Worm (Caenorhabditis elegans) whole organism, L2 larva: ENCODE data around the gene C07E3.8.
A peak's percentile ranks its signal among the peaks of the same experiment; 100 is the strongest.

Experiments used
- C34F6.9 ChIP-seq: fragments of 150-350 bp; optimal IDR thresholded peaks from 2 replicates; lab custom pipeline; 2014; ENCODE audit warnings: missing biosample characterization, missing genetic modification characterization
- F13H6.1 ChIP-seq: sonication (generic microtip); optimal IDR thresholded peaks from 2 replicates; lab custom pipeline; 2016; ENCODE audit warnings: missing genetic modification characterization, missing compliant biosample characterization
- R02D3.7 ChIP-seq: fragments of 150-350 bp; optimal IDR thresholded peaks from 2 replicates; lab custom pipeline; 2014; ENCODE audit warnings: missing biosample characterization, missing genetic modification characterization
- Y55F3AM.14 ChIP-seq: fragments of 200-800 bp; sonication (Bioruptor generic); optimal IDR thresholded peaks from 2 replicates; lab custom pipeline; 2018; ENCODE audit warnings: mild to moderate bottlenecking, missing genetic modification characterization, missing compliant biosample characterization
- ZK546.5 ChIP-seq: sonication (generic microtip); optimal IDR thresholded peaks from 2 replicates; lab custom pipeline; 2017; ENCODE audit warnings: missing biosample characterization, missing genetic modification characterization
- alr-1 ChIP-seq: fragments of 150-350 bp; optimal IDR thresholded peaks from 2 replicates; lab custom pipeline; 2014; ENCODE audit warnings: missing biosample characterization, missing genetic modification characterization
- aly-2 ChIP-seq: fragments of 150-350 bp; optimal IDR thresholded peaks from 2 replicates; lab custom pipeline; 2014; ENCODE audit warnings: missing biosample characterization, missing genetic modification characterization
- ama-1 ChIP-seq: fragments of 150-350 bp; optimal IDR thresholded peaks from 2 replicates; lab custom pipeline; 2018; ENCODE audit warnings: inconsistent platforms
- blmp-1 ChIP-seq: sonication (generic microtip); optimal IDR thresholded peaks from 2 replicates; lab custom pipeline; 2017; ENCODE audit warnings: missing genetic modification characterization, mild to moderate bottlenecking, missing compliant biosample characterization, antibody characterized with exemption, moderate library complexity; ENCODE audit not compliant: insufficient read depth
- ceh-16 ChIP-seq: fragments of 150-350 bp; optimal IDR thresholded peaks from 2 replicates; lab custom pipeline; 2014; ENCODE audit warnings: missing biosample characterization, missing genetic modification characterization
- ceh-82 ChIP-seq: fragments of 150-350 bp; optimal IDR thresholded peaks from 2 replicates; lab custom pipeline; 2014; ENCODE audit warnings: missing biosample characterization, missing genetic modification characterization
- crh-2 ChIP-seq: sonication (generic microtip); optimal IDR thresholded peaks from 2 replicates; lab custom pipeline; 2017; ENCODE audit warnings: missing biosample characterization, missing genetic modification characterization
- dmd-4 ChIP-seq: sonication (generic microtip); optimal IDR thresholded peaks from 2 replicates; lab custom pipeline; 2017; ENCODE audit warnings: missing biosample characterization, missing genetic modification characterization
- egl-27 ChIP-seq: sonication (generic microtip); optimal IDR thresholded peaks from 3 replicates; lab custom pipeline; 2017; ENCODE audit warnings: missing biosample characterization, missing genetic modification reagents, missing genetic modification characterization
- elt-1 ChIP-seq: fragments of 150-350 bp; optimal IDR thresholded peaks from 2 replicates; lab custom pipeline; 2014; ENCODE audit warnings: missing biosample characterization, missing genetic modification characterization
- elt-3 ChIP-seq: sonication (generic microtip); optimal IDR thresholded peaks from 2 replicates; lab custom pipeline; 2017; ENCODE audit warnings: missing biosample characterization, missing genetic modification characterization
- fos-1 ChIP-seq: fragments of 150-350 bp; optimal IDR thresholded peaks from 2 replicates; lab custom pipeline; 2014; ENCODE audit warnings: missing biosample characterization, missing genetic modification characterization
- gmeb-1 ChIP-seq: fragments of 150-350 bp; optimal IDR thresholded peaks from 2 replicates; lab custom pipeline; 2014; ENCODE audit warnings: missing biosample characterization, missing genetic modification characterization
- lin-13 ChIP-seq: fragments of 150-350 bp; optimal IDR thresholded peaks from 2 replicates; lab custom pipeline; 2014; ENCODE audit warnings: missing biosample characterization, missing genetic modification reagents, missing genetic modification characterization
- lin-39 ChIP-seq: fragments of 150-350 bp; optimal IDR thresholded peaks from 2 replicates; lab custom pipeline; 2014; ENCODE audit warnings: missing biosample characterization, missing genetic modification reagents, missing genetic modification characterization
- lsy-2 ChIP-seq, 2 experiments: fragments of 150-350 bp in 1 of 2; sonication (generic microtip) in 1 of 2; optimal IDR thresholded peaks; 2 replicates each; lab custom pipeline; 2014 to 2017; ENCODE audit warnings: missing biosample characterization in 2 of 2, missing genetic modification characterization in 2 of 2
- mab-5 ChIP-seq: fragments of 150-350 bp; optimal IDR thresholded peaks from 2 replicates; lab custom pipeline; 2014; ENCODE audit warnings: missing biosample characterization, missing genetic modification characterization
- mbf-1 ChIP-seq: sonication (generic microtip); optimal IDR thresholded peaks from 2 replicates; lab custom pipeline; 2017; ENCODE audit warnings: missing biosample characterization, missing genetic modification characterization
- mdl-1 ChIP-seq, 2 experiments: fragments of 150-350 bp in 1 of 2; sonication (generic microtip) in 1 of 2; optimal IDR thresholded peaks; 2 replicates each; lab custom pipeline; 2017; ENCODE audit warnings: missing biosample characterization in 2 of 2, missing genetic modification characterization in 2 of 2
- nhr-10 ChIP-seq: sonication (generic microtip); optimal IDR thresholded peaks from 2 replicates; lab custom pipeline; 2017; ENCODE audit warnings: missing biosample characterization, missing genetic modification characterization
- nhr-11 ChIP-seq: fragments of 150-350 bp; optimal IDR thresholded peaks from 2 replicates; lab custom pipeline; 2014; ENCODE audit warnings: missing biosample characterization, missing genetic modification characterization
- nhr-12 ChIP-seq: fragments of 150-350 bp; optimal IDR thresholded peaks from 2 replicates; lab custom pipeline; 2014; ENCODE audit warnings: missing biosample characterization, missing genetic modification characterization
- nhr-129 ChIP-seq: fragments of 150-350 bp; optimal IDR thresholded peaks from 2 replicates; lab custom pipeline; 2014; ENCODE audit warnings: missing biosample characterization, missing genetic modification characterization
- nhr-23 ChIP-seq: fragments of 150-350 bp; optimal IDR thresholded peaks from 2 replicates; lab custom pipeline; 2014; ENCODE audit warnings: missing biosample characterization, missing genetic modification reagents, missing genetic modification characterization
- nhr-237 ChIP-seq: fragments of 150-350 bp; optimal IDR thresholded peaks from 2 replicates; lab custom pipeline; 2014; ENCODE audit warnings: missing biosample characterization, missing genetic modification characterization
- nhr-25 ChIP-seq: fragments of 150-350 bp; sonication (generic microtip); optimal IDR thresholded peaks from 3 replicates; lab custom pipeline; 2014; ENCODE audit warnings: missing biosample characterization, missing genetic modification characterization
- nhr-77 ChIP-seq: fragments of 150-350 bp; optimal IDR thresholded peaks from 2 replicates; lab custom pipeline; 2014; ENCODE audit warnings: missing biosample characterization, missing genetic modification characterization
- peb-1 ChIP-seq: fragments of 150-350 bp; optimal IDR thresholded peaks from 2 replicates; lab custom pipeline; 2014; ENCODE audit warnings: missing biosample characterization, missing genetic modification characterization
- sem-4 ChIP-seq: fragments of 150-350 bp; optimal IDR thresholded peaks from 2 replicates; lab custom pipeline; 2014; ENCODE audit warnings: missing biosample characterization, missing genetic modification reagents, missing genetic modification characterization
- skn-1 ChIP-seq: sonication (generic microtip); optimal IDR thresholded peaks from 2 replicates; lab custom pipeline; 2017; ENCODE audit warnings: missing biosample characterization, missing genetic modification characterization
- sma-3 ChIP-seq: sonication (generic microtip); optimal IDR thresholded peaks from 2 replicates; lab custom pipeline; 2016; ENCODE audit warnings: missing genetic modification reagents, missing genetic modification characterization, missing compliant biosample characterization
- sma-9 ChIP-seq, 2 experiments: fragments of 150-350 bp in 1 of 2; sonication (generic microtip) in 1 of 2; optimal IDR thresholded peaks; 2 replicates each; lab custom pipeline; 2014 to 2016; ENCODE audit warnings: missing genetic modification characterization in 2 of 2, mild to moderate bottlenecking in 1 of 2, missing biosample characterization in 1 of 2, missing compliant biosample characterization in 1 of 2, missing genetic modification reagents in 1 of 2, moderate library complexity in 1 of 2
- snpc-4 ChIP-seq: fragments of 150-350 bp; optimal IDR thresholded peaks from 2 replicates; lab custom pipeline; 2014; ENCODE audit warnings: missing biosample characterization, missing genetic modification characterization
- unc-39 ChIP-seq: fragments of 150-350 bp; optimal IDR thresholded peaks from 2 replicates; lab custom pipeline; 2014; ENCODE audit warnings: missing biosample characterization, missing genetic modification characterization
- unc-55 ChIP-seq: fragments of 150-350 bp; sonication (generic microtip); optimal IDR thresholded peaks from 3 replicates; lab custom pipeline; 2014; ENCODE audit warnings: missing biosample characterization, missing genetic modification reagents, missing genetic modification characterization
- unc-62 ChIP-seq: fragments of 150-350 bp; optimal IDR thresholded peaks from 2 replicates; lab custom pipeline; 2014; ENCODE audit warnings: missing biosample characterization, missing genetic modification reagents, missing genetic modification characterization
- zag-1 ChIP-seq: fragments of 150-350 bp; optimal IDR thresholded peaks from 2 replicates; lab custom pipeline; 2014; ENCODE audit warnings: missing biosample characterization, missing genetic modification characterization
- ztf-1 ChIP-seq: fragments of 200-800 bp; sonication (Bioruptor generic); conservative IDR thresholded peaks from 2 replicates; pipeline ENCODE4 v1.3.6; 2022; ENCODE audit warnings: missing genetic modification characterization, missing compliant biosample characterization
- ztf-11 ChIP-seq: sonication (generic microtip); optimal IDR thresholded peaks from 2 replicates; lab custom pipeline; 2017; ENCODE audit warnings: missing biosample characterization, missing genetic modification characterization
- ztf-4 ChIP-seq: fragments of 150-350 bp; optimal IDR thresholded peaks from 2 replicates; lab custom pipeline; 2014; ENCODE audit warnings: missing biosample characterization, missing genetic modification characterization

C07E3.8 gene

ce11 chrII:10382247-10382646 is 30.2 kb downstream of the C07E3.8 start (continued):
- peak; percentile 49 for TF ChIP-seq gmeb-1 (tag; lab: Kevin White, UChicago)
- no peak for TF ChIP-seq lin-39 (tag; lab: Kevin White, UChicago)

ce11 chrII:10384680-10385383 is 32.8 kb downstream of the C07E3.8 start, which contains the start of gene ztf-27:
Gene ztf-27, plus strand, starts transcription at chrII:10385333.
- TF ChIP-seq crh-2 (tag; lab: Kevin White, UChicago) (peak; percentile 85), gmeb-1 (tag; lab: Kevin White, UChicago) (peak; percentile 8), fos-1 (tag; lab: Kevin White, UChicago) (peak; percentile 6), lsy-2 (tag; optimal IDR thresholded peaks at IDR 0.05; lab: Kevin White, UChicago) (no peak), nhr-129 (tag; lab: Kevin White, UChicago) (peak; percentile 50), mab-5 (no peak), ztf-4 (tag; lab: Kevin White, UChicago) (no peak), ceh-16 (tag; lab: Kevin White, UChicago) (no peak), nhr-25 (tag; lab: Kevin White, UChicago) (peak; percentile 48), F13H6.1 (peak; percentile 43), blmp-1 (peak; percentile 37), sma-3 (GFP tag; lab: Kevin White, UChicago) (peak; percentile 45), elt-1 (tag; lab: Kevin White, UChicago) (no peak), unc-62 (no peak), unc-55 (no peak)

ce11 chrII:10388041-10388706 is 36.1 kb downstream of the C07E3.8 start:
- TF ChIP-seq mdl-1 (tag; optimal IDR thresholded peaks at IDR 0.05; lab: Kevin White, UChicago) (no peak), sem-4 (peak; percentile 90), egl-27 (peak; percentile 31), Y55F3AM.14 (GFP tag; lab: Kevin White, UChicago) (no peak), nhr-10 (tag; lab: Kevin White, UChicago) (no peak), nhr-25 (tag; lab: Kevin White, UChicago) (peak; percentile 76), unc-39 (tag; lab: Kevin White, UChicago) (no peak), elt-3 (no peak), nhr-11 (tag; lab: Kevin White, UChicago) (no peak), dmd-4 (tag; lab: Kevin White, UChicago) (no peak), zag-1 (tag; lab: Kevin White, UChicago) (no peak), blmp-1 (no peak), R02D3.7 (tag; lab: Kevin White, UChicago) (peak; percentile 94), ama-1 (lab: Kevin White, UChicago) (peak; percentile 50), mbf-1 (tag; lab: Kevin White, UChicago) (no peak), gmeb-1 (tag; lab: Kevin White, UChicago) (peak; percentile 69), F13H6.1 (peak; percentile 79), nhr-23 (no peak), ZK546.5 (tag; lab: Kevin White, UChicago) (peak; percentile 7), fos-1 (tag; lab: Kevin White, UChicago) (peak; percentile 64), aly-2 (tag; lab: Kevin White, UChicago) (no peak), ceh-16 (tag; lab: Kevin White, UChicago) (no peak), sma-9 (GFP tag; optimal IDR thresholded peaks at IDR 0.05; lab: Kevin White, UChicago) (peak; percentile 67), sma-9 (tag; optimal IDR thresholded peaks at IDR 0.05; lab: Kevin White, UChicago) (no peak), lin-13 (peak; percentile 74), unc-62 (no peak), mab-5 (peak; percentile 41), nhr-77 (tag; lab: Kevin White, UChicago) (no peak), peb-1 (tag; lab: Kevin White, UChicago) (no peak), nhr-12 (tag; lab: Kevin White, UChicago) (no peak), crh-2 (tag; lab: Kevin White, UChicago) (peak; percentile 73), alr-1 (tag; lab: Kevin White, UChicago) (no peak), ztf-11 (tag; lab: Kevin White, UChicago) (no peak), C34F6.9 (tag; lab: Kevin White, UChicago) (peak; percentile 76), unc-55 (peak; percentile 75), snpc-4 (tag; lab: Kevin White, UChicago) (peak; percentile 24), sma-3 (GFP tag; lab: Kevin White, UChicago) (peak; percentile 83), lin-39 (tag; lab: Kevin White, UChicago) (no peak), nhr-237 (tag; lab: Kevin White, UChicago) (no peak), lsy-2 (tag; optimal IDR thresholded peaks at IDR 0.05; lab: Kevin White, UChicago) (peak; percentile 14 to 86), ztf-4 (tag; lab: Kevin White, UChicago) (peak; percentile 75), ceh-82 (tag; lab: Kevin White, UChicago) (no peak), nhr-129 (tag; lab: Kevin White, UChicago) (peak; percentile 27), ztf-1 (GFP tag; lab: Robert Waterston, UW) (no peak), elt-1 (tag; lab: Kevin White, UChicago) (no peak), skn-1 (tag; lab: Kevin White, UChicago) (no peak)
